Fruit fly (Drosophila melanogaster): Measurements from ENCODE around the gene CG8132.
A peak's percentile ranks its signal among the peaks of the same experiment; 100 is the strongest.

CG8132 gene

DNA sequence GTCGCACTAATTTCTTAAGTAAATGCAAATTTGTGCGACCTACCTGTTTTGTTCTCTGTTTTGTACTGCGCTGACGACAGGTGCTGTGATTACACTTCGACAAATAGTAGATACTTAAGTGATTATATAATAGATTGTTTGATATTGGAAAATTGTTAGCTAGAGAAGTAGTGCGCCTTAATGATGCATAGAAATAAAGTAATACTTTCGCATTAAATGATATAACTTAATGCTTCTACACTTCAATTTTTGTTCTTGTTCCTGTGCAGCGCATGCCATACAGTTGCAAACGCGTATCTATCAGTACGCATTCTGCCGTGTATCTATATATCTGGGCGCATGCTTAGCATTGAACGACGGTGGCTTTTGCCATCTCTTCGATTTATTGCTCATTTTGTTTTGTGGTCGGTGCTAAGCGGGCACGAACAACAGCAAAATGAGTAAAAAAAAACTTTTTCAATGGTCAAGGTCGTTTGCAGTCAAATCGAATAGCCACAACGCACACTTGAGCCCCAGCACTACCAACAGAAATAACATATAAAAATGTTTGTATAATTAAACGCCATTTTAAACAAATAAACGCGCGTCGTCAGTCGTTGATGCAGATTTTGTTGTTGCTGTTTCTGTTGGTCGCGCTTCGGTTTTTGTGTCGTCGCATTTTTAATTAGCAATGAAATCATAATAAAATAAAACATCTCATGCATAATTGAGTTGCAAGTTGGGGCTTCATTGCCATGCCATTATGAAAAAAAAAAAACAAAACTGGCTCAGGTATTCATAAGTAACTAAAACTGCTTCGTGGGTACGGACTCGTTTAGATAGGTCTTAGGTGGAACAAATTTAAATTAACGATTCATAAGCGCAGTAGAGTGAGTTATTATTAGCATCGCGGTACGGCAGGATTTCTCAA is 29.3 kb downstream of the CG8132 start (continued):
- no peak for TF ChIP-seq GATAe (GFP tag; conservative IDR thresholded peaks at IDR 0.05)
- TF ChIP-seq CG8290 (GFP tag; optimal IDR thresholded peaks at IDR 0.05), result no peak
- peak in 1 of 2 experiments; percentile 51 for TF ChIP-seq CG8290 (tag; optimal IDR thresholded peaks at IDR 0.05)
- TF ChIP-seq CG1529 (GFP tag; optimal IDR thresholded peaks at IDR 0.05), result no peak
- TF ChIP-seq ase (GFP tag; IDR thresholded peaks at IDR 0.05), result no peak
- TF ChIP-seq mirr (GFP tag; optimal IDR thresholded peaks at IDR 0.05), result no peak
- TF ChIP-seq CG8388 (GFP tag; optimal IDR thresholded peaks at IDR 0.05), result no peak
- peak; percentile 32 for TF ChIP-seq scrt (GFP tag; optimal IDR thresholded peaks at IDR 0.05)
- TF ChIP-seq CG12942 (GFP tag; optimal IDR thresholded peaks at IDR 0.05), result no peak
- TF ChIP-seq CG1233 (GFP tag; optimal IDR thresholded peaks at IDR 0.05), result peak; percentile 5
- TF ChIP-seq D19A (tag; optimal IDR thresholded peaks at IDR 0.05), result no peak
- no peak for TF ChIP-seq Stat92E (GFP tag; optimal IDR thresholded peaks at IDR 0.05)
- peak; percentile 45 for TF ChIP-seq BtbVII (GFP tag; optimal IDR thresholded peaks at IDR 0.05)
- no peak for TF ChIP-seq bab2 (GFP tag; optimal IDR thresholded peaks at IDR 0.05)
- TF ChIP-seq CG12104 (GFP tag; optimal IDR thresholded peaks at IDR 0.05), result no peak
- TF ChIP-seq CG15514 (GFP tag; optimal IDR thresholded peaks at IDR 0.05), result no peak
- no peak for TF ChIP-seq pnt (GFP tag; optimal IDR thresholded peaks at IDR 0.05)
- TF ChIP-seq CG10543 (GFP tag; optimal IDR thresholded peaks at IDR 0.05), result peak; percentile 17
- peak; percentile 45 for TF ChIP-seq tap (tag; optimal IDR thresholded peaks at IDR 0.05)
- no peak for TF ChIP-seq Dref (GFP tag; IDR thresholded peaks at IDR 0.05)
- TF ChIP-seq CG2712 (tag; optimal IDR thresholded peaks at IDR 0.05), result peak; percentile 27
- no peak for TF ChIP-seq vfl (GFP tag; optimal IDR thresholded peaks at IDR 0.05)
- no peak for TF ChIP-seq CG10147 (GFP tag; optimal IDR thresholded peaks at IDR 0.05)
- TF ChIP-seq E2f1 (GFP tag; IDR thresholded peaks at IDR 0.05), result 0 out of 2 replicates have a peak, but pooled peaks have one; percentile 20
- no peak for TF ChIP-seq Rx (GFP tag; IDR thresholded peaks at IDR 0.05)
- no peak for TF ChIP-seq Blimp-1 (GFP tag; optimal IDR thresholded peaks at IDR 0.05)
- TF ChIP-seq da (GFP tag; optimal IDR thresholded peaks at IDR 0.05), result no peak
- TF ChIP-seq CG12299 (tag; optimal IDR thresholded peaks at IDR 0.05), result no peak
- TF ChIP-seq Eip74EF (GFP tag; optimal IDR thresholded peaks at IDR 0.05), result no peak
- TF ChIP-seq gro (GFP tag; optimal IDR thresholded peaks at IDR 0.05), result no peak
- no peak for TF ChIP-seq CG10321 (GFP tag; IDR thresholded peaks at IDR 0.05)
- TF ChIP-seq CG6791 (GFP tag; IDR thresholded peaks at IDR 0.05; ENCODE audit: partially characterized antibody), result no peak
- no peak for TF ChIP-seq CrebB (tag; optimal IDR thresholded peaks at IDR 0.05)
- TF ChIP-seq Doc2 (GFP tag; IDR thresholded peaks at IDR 0.05), result no peak
- no peak for TF ChIP-seq CG32767 (GFP tag; IDR thresholded peaks at IDR 0.05)
- TF ChIP-seq Hmx (GFP tag; optimal IDR thresholded peaks at IDR 0.05), result no peak
- no peak for TF ChIP-seq HLH4C (GFP tag; IDR thresholded peaks at IDR 0.05; ENCODE audit: partially characterized antibody)
- TF ChIP-seq CG17802 (tag; optimal IDR thresholded peaks at IDR 0.05), result no peak
- no peak for TF ChIP-seq Dp (GFP tag; optimal IDR thresholded peaks at IDR 0.05)
- TF ChIP-seq CG2116 (GFP tag; optimal IDR thresholded peaks at IDR 0.05), result no peak
- no peak for TF ChIP-seq vnd (GFP tag; IDR thresholded peaks at IDR 0.05; ENCODE audit: partially characterized antibody)
- no peak for TF ChIP-seq CG7963 (GFP tag; IDR thresholded peaks at IDR 0.05; ENCODE audit: partially characterized antibody)
- no peak for TF ChIP-seq CG6683 (GFP tag; optimal IDR thresholded peaks at IDR 0.05)
- TF ChIP-seq croc (GFP tag; conservative IDR thresholded peaks at IDR 0.05), result no peak
- no peak for TF ChIP-seq CG7928 (GFP tag; optimal IDR thresholded peaks at IDR 0.05)
- TF ChIP-seq Lhr (GFP tag; optimal IDR thresholded peaks at IDR 0.05), result no peak
- TF ChIP-seq unc-4 (GFP tag; IDR thresholded peaks at IDR 0.05; ENCODE audit: partially characterized antibody), result no peak
- TF ChIP-seq klu (GFP tag; IDR thresholded peaks at IDR 0.05), result 0 out of 2 replicates have a peak, but pooled peaks have one; percentile 43
